Worm (Caenorhabditis elegans) whole organism, early embryonic: ENCODE measurements around the gene uda-1.

ENCODE experiments used
- B0310.2 ChIP-seq: sonication (generic microtip); optimal IDR thresholded peaks from 2 replicates; lab custom pipeline; 2016; ENCODE audit warnings: mild to moderate bottlenecking, missing genetic modification characterization, missing compliant biosample characterization
- ama-1 ChIP-seq: fragments of 150-350 bp; optimal IDR thresholded peaks from 2 replicates; lab custom pipeline; 2014
- ceh-13 ChIP-seq: fragments of 200-800 bp; sonication (Bioruptor generic); optimal IDR thresholded peaks from 2 replicates; lab custom pipeline; 2018; ENCODE audit warnings: mild to moderate bottlenecking, missing genetic modification characterization, missing compliant biosample characterization
- ets-7 ChIP-seq: sonication (generic microtip); optimal IDR thresholded peaks from 2 replicates; lab custom pipeline; 2016; ENCODE audit warnings: missing genotype, missing genetic modification characterization, missing compliant biosample characterization
- flt-1 ChIP-seq: fragments of 200-800 bp; sonication (Bioruptor generic); IDR thresholded peaks from 2 replicates; pipeline ENCODE4 v1.3.6; 2022; ENCODE audit warnings: missing genetic modification characterization, missing compliant biosample characterization
- hmbx-1 ChIP-seq: sonication (generic microtip); optimal IDR thresholded peaks from 2 replicates; lab custom pipeline; 2016; ENCODE audit warnings: mild to moderate bottlenecking, missing genetic modification characterization, missing compliant biosample characterization
- hmg-4 ChIP-seq: fragments of 200-800 bp; sonication (Bioruptor generic); optimal IDR thresholded peaks from 2 replicates; lab custom pipeline; 2018; ENCODE audit warnings: mild to moderate bottlenecking, missing genetic modification characterization, missing compliant biosample characterization
- hnd-1 ChIP-seq: sonication (generic microtip); optimal IDR thresholded peaks from 2 replicates; lab custom pipeline; 2016; ENCODE audit warnings: missing genetic modification characterization, missing compliant biosample characterization
- pes-1 ChIP-seq: fragments of 200-800 bp; sonication (Bioruptor generic); IDR thresholded peaks from 2 replicates; pipeline ENCODE4 v1.3.6; 2022; ENCODE audit warnings: missing genetic modification reagents, missing genetic modification characterization, missing compliant biosample characterization
- scrt-1 ChIP-seq: fragments of 200-800 bp; sonication (Bioruptor generic); IDR thresholded peaks from 2 replicates; pipeline ENCODE4 v1.3.6; 2022; ENCODE audit warnings: missing genetic modification characterization, missing compliant biosample characterization
- sea-1 ChIP-seq: fragments of 200-800 bp; sonication (Bioruptor generic); conservative IDR thresholded peaks from 2 replicates; pipeline ENCODE4 v1.3.6; 2022; ENCODE audit warnings: missing genetic modification characterization, missing compliant biosample characterization
- tbx-11 ChIP-seq: fragments of 200-800 bp; sonication (Bioruptor generic); IDR thresholded peaks from 2 replicates; pipeline ENCODE4 v1.3.6; 2022; ENCODE audit warnings: missing genetic modification characterization, missing compliant biosample characterization
- tra-4 ChIP-seq: sonication (generic microtip); optimal IDR thresholded peaks from 2 replicates; lab custom pipeline; 2017; ENCODE audit warnings: missing genetic modification characterization, missing compliant biosample characterization

DNA sequence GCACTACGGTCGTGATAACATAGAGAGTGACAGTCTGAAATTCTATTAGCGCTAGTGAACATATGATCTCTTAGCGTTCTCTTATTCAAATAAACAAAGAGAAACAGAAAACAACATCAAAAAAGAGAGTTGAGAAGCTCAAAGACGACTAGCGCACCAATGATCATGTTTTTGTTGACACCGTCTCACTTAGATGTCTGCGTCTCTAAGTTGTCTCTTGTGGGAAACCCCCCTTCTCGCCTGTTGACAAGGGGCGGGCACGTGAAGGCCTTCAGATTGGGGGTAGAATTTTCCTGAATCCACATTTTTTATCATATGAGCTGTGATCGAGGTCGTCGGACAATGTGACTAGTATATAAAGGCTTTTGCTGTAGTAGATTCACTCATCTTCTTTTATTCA is 15.4 kb downstream of the uda-1 start:
- TF ChIP-seq hmg-4 (GFP tag; lab: Kevin White, UChicago): no peak
- no peak for TF ChIP-seq ets-7
- TF ChIP-seq ama-1 (lab: Kevin White, UChicago): no peak
- no peak for TF ChIP-seq pes-1 (GFP tag; lab: Robert Waterston, UW)
- no peak for TF ChIP-seq hmbx-1 (tag; lab: Kevin White, UChicago)
- TF ChIP-seq flt-1: no peak
- TF ChIP-seq hnd-1: no peak
- TF ChIP-seq B0310.2 (tag; lab: Kevin White, UChicago): no peak
- TF ChIP-seq scrt-1: no peak
- TF ChIP-seq tbx-11 (GFP tag; lab: Robert Waterston, UW): no peak
- TF ChIP-seq sea-1 (GFP tag; lab: Robert Waterston, UW): no peak
- no peak for TF ChIP-seq ceh-13
- no peak for TF ChIP-seq tra-4
